Worm (Caenorhabditis elegans) whole organism, late embryonic: ENCODE results near the gene rei-1.

ENCODE experiments used
- C08G9.2 ChIP-seq: sonication (generic microtip); optimal IDR thresholded peaks from 2 replicates; lab custom pipeline; 2016; ENCODE audit warnings: mild to moderate bottlenecking, missing genetic modification characterization, moderate library complexity, missing compliant biosample characterization
- T23F11.4 ChIP-seq: fragments of 200-800 bp; sonication (Bioruptor generic); optimal IDR thresholded peaks from 2 replicates; lab custom pipeline; 2018; ENCODE audit warnings: mild to moderate bottlenecking, missing genetic modification characterization, missing compliant biosample characterization
- Y22D7AL.16 ChIP-seq: sonication (generic microtip); optimal IDR thresholded peaks from 2 replicates; lab custom pipeline; 2016; ENCODE audit warnings: missing genetic modification characterization, missing compliant biosample characterization
- ceh-14 ChIP-seq: sonication (generic microtip); optimal IDR thresholded peaks from 2 replicates; lab custom pipeline; 2016; ENCODE audit warnings: missing genotype, missing genetic modification characterization, missing compliant biosample characterization
- ceh-18 ChIP-seq: sonication (generic microtip); optimal IDR thresholded peaks from 2 replicates; lab custom pipeline; 2016; ENCODE audit warnings: missing genetic modification characterization, missing compliant biosample characterization
- ceh-22 ChIP-seq: sonication (generic microtip); optimal IDR thresholded peaks from 2 replicates; lab custom pipeline; 2017; ENCODE audit warnings: missing biosample characterization, missing genetic modification characterization
- ceh-34 ChIP-seq: sonication (generic microtip); optimal IDR thresholded peaks from 2 replicates; lab custom pipeline; 2016; ENCODE audit warnings: mild to moderate bottlenecking, missing genetic modification characterization, missing compliant biosample characterization
- ceh-45 ChIP-seq: fragments of 200-800 bp; sonication (Bioruptor generic); IDR thresholded peaks from 2 replicates; pipeline ENCODE4 v1.3.6; 2022; ENCODE audit warnings: missing genetic modification reagents, missing genetic modification characterization, missing compliant biosample characterization
- dve-1 ChIP-seq: sonication (generic microtip); optimal IDR thresholded peaks from 2 replicates; lab custom pipeline; 2017; ENCODE audit warnings: antibody characterized with exemption, mild to moderate bottlenecking, missing genetic modification characterization, missing compliant biosample characterization
- elt-2 ChIP-seq: sonication (generic microtip); optimal IDR thresholded peaks from 2 replicates; lab custom pipeline; 2016; ENCODE audit warnings: missing genetic modification reagents, missing genetic modification characterization, missing compliant biosample characterization
- elt-4 ChIP-seq: sonication (generic microtip); optimal IDR thresholded peaks from 2 replicates; lab custom pipeline; 2016; ENCODE audit warnings: missing genetic modification characterization, missing compliant biosample characterization
- eyg-1 ChIP-seq: sonication (generic microtip); optimal IDR thresholded peaks from 2 replicates; lab custom pipeline; 2016; ENCODE audit warnings: missing genotype, missing genetic modification characterization, missing compliant biosample characterization
- fax-1 ChIP-seq: sonication (generic microtip); optimal IDR thresholded peaks from 2 replicates; lab custom pipeline; 2016; ENCODE audit warnings: missing genotype, missing genetic modification characterization, missing compliant biosample characterization
- fkh-10 ChIP-seq: fragments of 150-350 bp; optimal IDR thresholded peaks from 2 replicates; lab custom pipeline; 2014; ENCODE audit warnings: missing biosample characterization, missing genetic modification reagents, missing genetic modification characterization
- hlh-13 ChIP-seq: fragments of 200-800 bp; sonication (Bioruptor generic); optimal IDR thresholded peaks from 2 replicates; lab custom pipeline; 2018; ENCODE audit warnings: mild to moderate bottlenecking, missing genetic modification characterization, missing compliant biosample characterization
- hlh-15 ChIP-seq: sonication (generic microtip); optimal IDR thresholded peaks from 2 replicates; lab custom pipeline; 2016; ENCODE audit warnings: missing genetic modification characterization, missing compliant biosample characterization
- hlh-30 ChIP-seq: sonication (generic microtip); optimal IDR thresholded peaks from 2 replicates; lab custom pipeline; 2017; ENCODE audit warnings: antibody characterized with exemption, missing genetic modification characterization, missing compliant biosample characterization; ENCODE audit not compliant: insufficient read depth
- hlh-8 ChIP-seq: sonication (generic microtip); optimal IDR thresholded peaks from 2 replicates; lab custom pipeline; 2016; ENCODE audit warnings: missing genotype, missing genetic modification characterization, missing compliant biosample characterization
- lin-11 ChIP-seq: fragments of 200-800 bp; sonication (Bioruptor generic); optimal IDR thresholded peaks from 2 replicates; lab custom pipeline; 2018; ENCODE audit warnings: mild to moderate bottlenecking, missing genetic modification characterization, missing compliant biosample characterization
- madf-2 ChIP-seq: sonication (generic microtip); optimal IDR thresholded peaks from 2 replicates; lab custom pipeline; 2017; ENCODE audit warnings: missing genetic modification characterization, missing compliant biosample characterization
- nfya-1 ChIP-seq: sonication (generic microtip); optimal IDR thresholded peaks from 2 replicates; lab custom pipeline; 2017; ENCODE audit warnings: missing genetic modification characterization, mild to moderate bottlenecking, missing compliant biosample characterization, antibody characterized with exemption, moderate library complexity
- nhr-11 ChIP-seq: fragments of 150-350 bp; optimal IDR thresholded peaks from 2 replicates; lab custom pipeline; 2014; ENCODE audit warnings: missing biosample characterization, missing genetic modification characterization
- npax-4 ChIP-seq: sonication (generic microtip); optimal IDR thresholded peaks from 2 replicates; lab custom pipeline; 2016; ENCODE audit warnings: missing genetic modification characterization, missing compliant biosample characterization
- pag-3 ChIP-seq: sonication (generic microtip); optimal IDR thresholded peaks from 2 replicates; lab custom pipeline; 2016; ENCODE audit warnings: missing compliant biosample characterization, missing genetic modification characterization, borderline replicate concordance
- pat-9 ChIP-seq: fragments of 200-800 bp; sonication (Bioruptor generic); optimal IDR thresholded peaks from 2 replicates; lab custom pipeline; 2018; ENCODE audit warnings: mild to moderate bottlenecking, missing genetic modification characterization, moderate library complexity, missing compliant biosample characterization
- pha-2 ChIP-seq: sonication (generic microtip); optimal IDR thresholded peaks from 2 replicates; lab custom pipeline; 2017; ENCODE audit warnings: mild to moderate bottlenecking, missing genetic modification characterization, missing compliant biosample characterization
- pha-4 ChIP-seq: fragments of 150-350 bp; optimal IDR thresholded peaks from 2 replicates; lab custom pipeline; 2018; ENCODE audit warnings: missing biosample characterization, missing genetic modification reagents, missing genetic modification characterization
- pqm-1 ChIP-seq: sonication (generic microtip); optimal IDR thresholded peaks from 2 replicates; lab custom pipeline; 2016; ENCODE audit warnings: missing genetic modification characterization, missing compliant biosample characterization
- pros-1 ChIP-seq: fragments of 150-350 bp; optimal IDR thresholded peaks from 2 replicates; lab custom pipeline; 2014; ENCODE audit warnings: missing biosample characterization, missing genetic modification reagents, missing genetic modification characterization
- ref-2 ChIP-seq: sonication (generic microtip); optimal IDR thresholded peaks from 2 replicates; lab custom pipeline; 2016; ENCODE audit warnings: missing genetic modification characterization, missing compliant biosample characterization
- rnt-1 ChIP-seq: sonication (generic microtip); optimal IDR thresholded peaks from 2 replicates; lab custom pipeline; 2016; ENCODE audit warnings: missing genetic modification characterization, missing compliant biosample characterization
- sox-2 ChIP-seq: fragments of 200-800 bp; sonication (Bioruptor generic); IDR thresholded peaks from 2 replicates; pipeline ENCODE4 v1.3.6; 2022; ENCODE audit warnings: missing genetic modification reagents, missing genetic modification characterization, missing compliant biosample characterization
- sox-4 ChIP-seq: sonication (generic microtip); optimal IDR thresholded peaks from 2 replicates; lab custom pipeline; 2017; ENCODE audit warnings: mild to moderate bottlenecking, missing genetic modification characterization, inconsistent platforms, missing compliant biosample characterization
- syd-9 ChIP-seq: sonication (generic microtip); optimal IDR thresholded peaks from 2 replicates; lab custom pipeline; 2016; ENCODE audit warnings: mild to moderate bottlenecking, missing genetic modification characterization, moderate library complexity, missing compliant biosample characterization
- tbx-7 ChIP-seq: sonication (generic microtip); optimal IDR thresholded peaks from 2 replicates; lab custom pipeline; 2016; ENCODE audit warnings: missing genotype, missing genetic modification characterization, missing compliant biosample characterization
- ttx-3 ChIP-seq: sonication (generic microtip); optimal IDR thresholded peaks from 2 replicates; lab custom pipeline; 2016; ENCODE audit warnings: missing genetic modification reagents, missing genetic modification characterization, missing compliant biosample characterization
- unc-42 ChIP-seq: sonication (generic microtip); optimal IDR thresholded peaks from 2 replicates; lab custom pipeline; 2016; ENCODE audit warnings: missing genotype, missing genetic modification characterization, missing compliant biosample characterization
- unc-55 ChIP-seq: sonication (generic microtip); optimal IDR thresholded peaks from 2 replicates; lab custom pipeline; 2017; ENCODE audit warnings: missing biosample characterization, missing genetic modification reagents, missing genetic modification characterization
- ztf-16 ChIP-seq: sonication (generic microtip); optimal IDR thresholded peaks from 2 replicates; lab custom pipeline; 2017; ENCODE audit warnings: missing genetic modification characterization, missing compliant biosample characterization

rei-1 gene

DNA sequence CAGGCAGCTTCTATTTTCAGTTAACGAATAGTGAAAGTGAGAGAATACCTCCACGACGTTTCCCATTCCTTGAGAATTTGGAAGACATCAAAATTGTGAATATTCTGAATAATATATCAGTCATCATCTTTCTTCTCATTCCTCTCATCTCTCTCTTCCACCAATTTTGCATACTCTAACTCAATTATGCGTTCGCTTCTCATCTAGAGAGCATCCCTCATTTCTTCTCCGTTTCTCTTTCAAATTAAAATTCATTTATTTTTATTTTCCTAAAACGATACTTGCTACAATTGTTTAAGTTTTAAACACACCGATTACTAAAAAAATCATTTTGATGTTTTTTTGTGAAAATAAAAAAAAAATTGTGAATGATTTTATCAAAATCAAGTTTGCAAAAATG, 5.2 kb upstream of the rei-1 start:
- TF ChIP-seq unc-42 (tag; lab: Kevin White, UChicago) (peak; percentile 77), tbx-7 (tag; lab: Kevin White, UChicago) (no peak)

DNA sequence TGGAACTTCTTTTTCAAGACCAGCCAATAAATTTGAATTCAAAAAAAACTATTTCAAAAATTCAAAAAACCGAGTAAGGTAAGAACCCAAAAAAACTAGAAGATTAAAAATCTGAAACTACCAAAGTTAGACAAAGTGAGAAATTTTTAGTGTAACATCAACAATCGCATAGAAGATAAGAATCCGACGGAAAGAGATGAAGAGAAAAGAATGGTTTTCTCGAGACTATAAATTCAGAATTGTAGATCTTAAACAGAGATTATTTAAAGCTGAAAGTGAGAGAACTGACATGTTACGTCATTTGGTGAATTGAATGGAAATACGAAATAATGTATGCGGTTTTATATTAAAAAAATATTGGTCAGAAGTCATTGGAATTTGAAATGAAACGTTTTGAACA, 4.0 kb upstream of the rei-1 start:
- no peak for TF ChIP-seq hlh-8 (tag; lab: Kevin White, UChicago)
- TF ChIP-seq C08G9.2 (tag; lab: Kevin White, UChicago): no peak
- no peak for TF ChIP-seq syd-9 (tag; lab: Kevin White, UChicago)
- TF ChIP-seq fax-1 (tag; lab: Kevin White, UChicago): no peak
- TF ChIP-seq ttx-3 (tag; lab: Kevin White, UChicago): no peak
- no peak for TF ChIP-seq elt-4 (tag; lab: Kevin White, UChicago)
- no peak for TF ChIP-seq sox-4 (tag; lab: Kevin White, UChicago)
- TF ChIP-seq pros-1 (tag; lab: Kevin White, UChicago): no peak
- TF ChIP-seq nfya-1 (tag; lab: Kevin White, UChicago): no peak
- no peak for TF ChIP-seq madf-2 (tag; lab: Kevin White, UChicago)
- TF ChIP-seq ceh-34 (tag; lab: Kevin White, UChicago): no peak

DNA sequence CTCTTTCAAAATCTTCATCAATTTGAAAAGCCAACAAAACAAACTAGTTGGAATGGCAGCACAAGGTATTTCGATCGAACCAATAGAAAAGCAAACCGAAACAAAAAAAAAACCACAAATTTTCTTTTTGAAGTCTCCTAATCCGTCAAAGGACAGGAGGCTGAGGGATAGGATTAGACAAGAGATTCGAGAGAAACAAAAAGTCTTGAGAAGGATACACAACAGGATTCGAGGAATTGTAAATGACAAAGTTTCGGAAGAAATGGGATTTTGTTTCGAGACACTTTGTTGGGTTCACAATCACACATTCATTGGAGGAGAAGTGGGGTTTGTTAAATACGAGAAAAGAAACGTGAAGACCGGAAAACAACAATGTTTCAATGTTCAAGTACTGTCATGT, 3.0 kb upstream of the rei-1 start:
- TF ChIP-seq eyg-1 (no peak), ceh-34 (tag; lab: Kevin White, UChicago) (no peak), elt-2 (tag; lab: Kevin White, UChicago) (no peak), sox-2 (GFP tag; lab: Robert Waterston, UW) (no peak), pros-1 (tag; lab: Kevin White, UChicago) (no peak), pat-9 (tag; lab: Kevin White, UChicago) (no peak), fkh-10 (GFP tag; lab: Kevin White, UChicago) (no peak), T23F11.4 (GFP tag; lab: Kevin White, UChicago) (no peak), hlh-30 (tag; lab: Kevin White, UChicago) (no peak), C08G9.2 (tag; lab: Kevin White, UChicago) (no peak), rnt-1 (no peak), pag-3 (no peak), elt-4 (tag; lab: Kevin White, UChicago) (no peak), tbx-7 (tag; lab: Kevin White, UChicago) (no peak), nhr-11 (tag; lab: Kevin White, UChicago) (no peak)

DNA sequence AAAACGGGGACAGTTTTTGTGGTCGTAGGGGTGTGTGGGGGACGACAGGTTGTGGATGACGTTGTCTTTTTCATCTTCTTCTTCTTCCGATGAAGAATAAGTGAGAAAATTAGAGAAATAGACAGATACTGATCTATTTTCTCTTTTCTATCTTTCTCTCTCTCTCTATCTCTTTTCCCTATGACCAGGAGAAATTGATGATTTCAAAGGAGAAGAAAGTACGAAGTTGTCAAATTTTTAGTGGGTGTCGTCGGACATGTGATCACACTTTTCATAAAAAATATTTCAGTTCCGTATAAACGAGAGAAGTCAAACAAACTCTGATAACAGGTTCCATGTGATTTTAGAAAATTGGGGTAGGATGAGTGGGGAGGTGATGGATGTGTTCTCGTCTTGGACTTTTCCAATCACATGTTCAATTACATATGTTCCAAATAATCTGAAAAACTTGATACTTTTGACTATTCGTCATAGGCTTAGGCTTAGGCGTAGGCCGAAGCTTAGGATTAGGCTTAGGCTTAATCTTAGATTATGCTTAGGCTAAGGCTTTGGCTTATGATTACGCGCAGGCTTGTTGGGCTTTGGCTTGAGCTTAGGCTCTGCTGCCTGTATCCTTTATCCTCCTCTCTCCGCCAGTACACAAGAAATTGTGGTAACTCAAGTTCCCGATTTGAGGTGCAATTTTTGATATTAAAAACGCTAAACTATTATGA, 2.0 kb upstream of the rei-1 start:
- TF ChIP-seq hlh-30 (tag; lab: Kevin White, UChicago): peak; percentile 13
- TF ChIP-seq pqm-1 (tag; lab: Kevin White, UChicago): no peak
- no peak for TF ChIP-seq Y22D7AL.16
- TF ChIP-seq syd-9 (tag; lab: Kevin White, UChicago): no peak
- TF ChIP-seq unc-55: peak; percentile 72
- TF ChIP-seq ceh-22: no peak
- no peak for TF ChIP-seq hlh-13 (GFP tag; lab: Kevin White, UChicago)
- TF ChIP-seq pat-9 (tag; lab: Kevin White, UChicago): no peak
- no peak for TF ChIP-seq ceh-45 (GFP tag; lab: Robert Waterston, UW)
- peak; percentile 60 for TF ChIP-seq dve-1 (tag; lab: Kevin White, UChicago)
- no peak for TF ChIP-seq ref-2 (tag; lab: Kevin White, UChicago)
- no peak for TF ChIP-seq unc-42 (tag; lab: Kevin White, UChicago)
- TF ChIP-seq C08G9.2 (tag; lab: Kevin White, UChicago): no peak
- TF ChIP-seq pha-2: no peak
- no peak for TF ChIP-seq ceh-14
- TF ChIP-seq lin-11 (tag; lab: Kevin White, UChicago): no peak
- TF ChIP-seq sox-4 (tag; lab: Kevin White, UChicago): no peak
- peak; percentile 18 for TF ChIP-seq ceh-18
- TF ChIP-seq hlh-15 (tag; lab: Kevin White, UChicago): no peak
- no peak for TF ChIP-seq npax-4 (tag; lab: Kevin White, UChicago)
- no peak for TF ChIP-seq pha-4 (tag; lab: Kevin White, UChicago)
- TF ChIP-seq ztf-16 (tag; lab: Kevin White, UChicago): no peak
- TF ChIP-seq, all 69 proteins: peak for 4
